Worm (Caenorhabditis elegans) whole organism, L3 larva: Measurements from ENCODE around the gene timp-1.
A peak's percentile ranks its signal among the peaks of the same experiment; 100 is the strongest.

ENCODE experiments used
- R02D3.7 ChIP-seq: fragments of 150-350 bp; optimal IDR thresholded peaks from 2 replicates; lab custom pipeline; 2014; ENCODE audit warnings: missing biosample characterization, missing genetic modification characterization
- ZK546.5 ChIP-seq: sonication (generic microtip); optimal IDR thresholded peaks from 2 replicates; lab custom pipeline; 2017; ENCODE audit warnings: missing biosample characterization, missing genetic modification characterization
- aly-2 ChIP-seq: fragments of 150-350 bp; optimal IDR thresholded peaks from 2 replicates; lab custom pipeline; 2014; ENCODE audit warnings: missing biosample characterization, missing genetic modification characterization
- ama-1 ChIP-seq: fragments of 150-350 bp; optimal IDR thresholded peaks from 2 replicates; lab custom pipeline; 2018
- ceh-16 ChIP-seq: sonication (generic microtip); optimal IDR thresholded peaks from 2 replicates; lab custom pipeline; 2017; ENCODE audit warnings: missing biosample characterization, missing genetic modification characterization
- ceh-28 ChIP-seq: fragments of 150-350 bp; optimal IDR thresholded peaks from 2 replicates; lab custom pipeline; 2014; ENCODE audit warnings: missing biosample characterization, missing genetic modification reagents, missing genetic modification characterization
- ceh-82 ChIP-seq: fragments of 150-350 bp; optimal IDR thresholded peaks from 2 replicates; lab custom pipeline; 2014; ENCODE audit warnings: missing biosample characterization, missing genetic modification characterization
- daf-12 ChIP-seq: fragments of 150-350 bp; optimal IDR thresholded peaks from 2 replicates; lab custom pipeline; 2014; ENCODE audit warnings: missing biosample characterization, missing genetic modification reagents, missing genetic modification characterization
- egl-27 ChIP-seq: sonication (generic microtip); optimal IDR thresholded peaks from 4 replicates; lab custom pipeline; 2017; ENCODE audit warnings: missing biosample characterization, missing genetic modification reagents, missing genetic modification characterization
- egl-5 ChIP-seq: fragments of 150-350 bp; optimal IDR thresholded peaks from 2 replicates; lab custom pipeline; 2017; ENCODE audit warnings: missing biosample characterization, missing genetic modification reagents, missing genetic modification characterization, inconsistent platforms
- elt-1 ChIP-seq: fragments of 150-350 bp; optimal IDR thresholded peaks from 2 replicates; lab custom pipeline; 2014; ENCODE audit warnings: missing biosample characterization, missing genetic modification characterization
- elt-3 ChIP-seq, 3 experiments: fragments of 150-350 bp in 1 of 3; sonication (generic microtip) in 2 of 3; optimal IDR thresholded peaks; 2 replicates in 2 of 3; 4 replicates in 1 of 3; lab custom pipeline; 2014 to 2017; ENCODE audit warnings: missing biosample characterization in 3 of 3, missing genetic modification characterization in 3 of 3
- fos-1 ChIP-seq: fragments of 150-350 bp; optimal IDR thresholded peaks from 2 replicates; lab custom pipeline; 2014; ENCODE audit warnings: missing biosample characterization, missing genetic modification characterization
- hmg-11 ChIP-seq: sonication (generic microtip); optimal IDR thresholded peaks from 2 replicates; lab custom pipeline; 2016; ENCODE audit warnings: missing genetic modification characterization, missing compliant biosample characterization
- lin-15B ChIP-seq: fragments of 150-350 bp; optimal IDR thresholded peaks from 2 replicates; lab custom pipeline; 2014; ENCODE audit warnings: missing biosample characterization, missing genetic modification characterization
- lsy-12 ChIP-seq: sonication (generic microtip); optimal IDR thresholded peaks from 2 replicates; lab custom pipeline; 2016; ENCODE audit warnings: mild to moderate bottlenecking, missing genetic modification characterization, missing compliant biosample characterization
- mdl-1 ChIP-seq: fragments of 150-350 bp; optimal IDR thresholded peaks from 2 replicates; lab custom pipeline; 2014; ENCODE audit warnings: missing biosample characterization, missing genetic modification characterization
- mml-1 ChIP-seq: fragments of 150-350 bp; sonication (generic microtip); optimal IDR thresholded peaks from 3 replicates; lab custom pipeline; 2014; ENCODE audit warnings: missing biosample characterization, missing genetic modification characterization
- nfya-1 ChIP-seq: sonication (generic microtip); optimal IDR thresholded peaks from 2 replicates; lab custom pipeline; 2017; ENCODE audit warnings: missing genetic modification characterization, mild to moderate bottlenecking, missing compliant biosample characterization, antibody characterized with exemption, moderate library complexity; ENCODE audit not compliant: insufficient read depth
- nhr-11 ChIP-seq: fragments of 150-350 bp; optimal IDR thresholded peaks from 2 replicates; lab custom pipeline; 2014; ENCODE audit warnings: missing biosample characterization, missing genetic modification characterization
- nhr-12 ChIP-seq: fragments of 150-350 bp; optimal IDR thresholded peaks from 2 replicates; lab custom pipeline; 2014; ENCODE audit warnings: missing biosample characterization, missing genetic modification characterization
- nhr-23 ChIP-seq: fragments of 150-350 bp; optimal IDR thresholded peaks from 2 replicates; lab custom pipeline; 2014; ENCODE audit warnings: missing biosample characterization, missing genetic modification reagents, missing genetic modification characterization
- nhr-28 ChIP-seq: fragments of 150-350 bp; optimal IDR thresholded peaks from 2 replicates; lab custom pipeline; 2014; ENCODE audit warnings: missing biosample characterization, missing genetic modification characterization
- nhr-43 ChIP-seq: sonication (generic microtip); optimal IDR thresholded peaks from 2 replicates; lab custom pipeline; 2016; ENCODE audit warnings: mild to moderate bottlenecking, missing genetic modification characterization, missing compliant biosample characterization; ENCODE audit not compliant: poor library complexity, severe bottlenecking
- nhr-67 ChIP-seq: fragments of 150-350 bp; optimal IDR thresholded peaks from 2 replicates; lab custom pipeline; 2014; ENCODE audit warnings: missing biosample characterization, missing genetic modification characterization
- nhr-76 ChIP-seq: fragments of 150-350 bp; sonication (generic microtip); optimal IDR thresholded peaks from 5 replicates; lab custom pipeline; 2014; ENCODE audit warnings: missing biosample characterization, missing genetic modification characterization
- pha-4 ChIP-seq: fragments of 150-350 bp; optimal IDR thresholded peaks from 2 replicates; lab custom pipeline; 2014; ENCODE audit warnings: missing biosample characterization, missing genetic modification reagents, missing genetic modification characterization
- pqm-1 ChIP-seq: fragments of 150-350 bp; optimal IDR thresholded peaks from 2 replicates; lab custom pipeline; 2017; ENCODE audit warnings: missing biosample characterization, missing genetic modification characterization, inconsistent platforms
- sea-2 ChIP-seq: fragments of 150-350 bp; sonication (generic microtip); optimal IDR thresholded peaks from 4 replicates; lab custom pipeline; 2014; ENCODE audit warnings: missing biosample characterization, missing genetic modification reagents, missing genetic modification characterization
- skn-1 ChIP-seq: fragments of 150-350 bp; optimal IDR thresholded peaks from 2 replicates; lab custom pipeline; 2014; ENCODE audit warnings: missing biosample characterization, missing genetic modification characterization
- snpc-4 ChIP-seq: fragments of 150-350 bp; optimal IDR thresholded peaks from 2 replicates; lab custom pipeline; 2014; ENCODE audit warnings: missing biosample characterization, missing genetic modification characterization
- tbx-2 ChIP-seq: sonication (generic microtip); optimal IDR thresholded peaks from 2 replicates; lab custom pipeline; 2016; ENCODE audit warnings: mild to moderate bottlenecking, missing genetic modification characterization, missing compliant biosample characterization
- unc-39 ChIP-seq: sonication (generic microtip); optimal IDR thresholded peaks from 4 replicates; lab custom pipeline; 2017; ENCODE audit warnings: missing biosample characterization, missing genetic modification characterization
- unc-62 ChIP-seq: fragments of 150-350 bp; sonication (generic microtip); optimal IDR thresholded peaks from 4 replicates; lab custom pipeline; 2014; ENCODE audit warnings: missing biosample characterization, missing genetic modification reagents, missing genetic modification characterization
- zag-1 ChIP-seq: fragments of 150-350 bp; optimal IDR thresholded peaks from 2 replicates; lab custom pipeline; 2014; ENCODE audit warnings: missing biosample characterization, missing genetic modification characterization
- ztf-4 ChIP-seq: fragments of 150-350 bp; optimal IDR thresholded peaks from 2 replicates; lab custom pipeline; 2014; ENCODE audit warnings: missing biosample characterization, missing genetic modification characterization

Gene timp-1

ce11 chrV:8247311-8248105 lies 40.5 kb downstream of the timp-1 start (continued):
- TF ChIP-seq nhr-67 (tag; lab: Kevin White, UChicago) (no peak), nfya-1 (tag; lab: Kevin White, UChicago) (peak; percentile 69), skn-1 (tag; lab: Kevin White, UChicago) (no peak), ZK546.5 (tag; lab: Kevin White, UChicago) (no peak), ceh-82 (tag; lab: Kevin White, UChicago) (peak; percentile 17), nhr-12 (no peak), mml-1 (no peak), ceh-16 (tag; lab: Kevin White, UChicago) (no peak), nhr-28 (tag; lab: Kevin White, UChicago) (no peak), unc-39 (no peak)

- TF ChIP-seq elt-1 (tag; lab: Kevin White, UChicago), result no peak
- no peak for TF ChIP-seq nhr-23 (tag; lab: Kevin White, UChicago)
- TF ChIP-seq sea-2 (GFP tag; lab: Kevin White, UChicago), result no peak
- no peak for TF ChIP-seq hmg-11 (tag; lab: Kevin White, UChicago)
- TF ChIP-seq ZK546.5 (tag; lab: Kevin White, UChicago), result no peak
- TF ChIP-seq snpc-4 (tag; lab: Kevin White, UChicago), result no peak
- TF ChIP-seq aly-2 (tag; lab: Kevin White, UChicago), result no peak
- no peak for TF ChIP-seq pqm-1 (tag; lab: Kevin White, UChicago)
- no peak for TF ChIP-seq zag-1 (tag; lab: Kevin White, UChicago)
- TF ChIP-seq nhr-76 (tag; lab: Kevin White, UChicago), result no peak
- TF ChIP-seq tbx-2 (tag; lab: Kevin White, UChicago), result no peak
- TF ChIP-seq ceh-28 (tag; lab: Kevin White, UChicago), result no peak
- no peak for TF ChIP-seq ama-1 (lab: Kevin White, UChicago)
- no peak for TF ChIP-seq R02D3.7
- TF ChIP-seq nhr-43 (tag; lab: Kevin White, UChicago), result no peak
- TF ChIP-seq egl-27, result no peak
- TF ChIP-seq lsy-12, result no peak
- no peak for TF ChIP-seq ztf-4
- no peak for TF ChIP-seq nhr-67 (tag; lab: Kevin White, UChicago)
- TF ChIP-seq egl-5 (tag; lab: Kevin White, UChicago), result no peak
These were observed 43.2 kb downstream of the timp-1 start, which contains the start of gene C16D9.6 for ce11 chrV:8250208-8250607. Gene C16D9.6 (minus strand): TSS chrV:8250308.

- no peak for TF ChIP-seq elt-1 (tag; lab: Kevin White, UChicago)
- no peak for TF ChIP-seq R02D3.7
- TF ChIP-seq unc-62 (GFP tag; lab: Kevin White, UChicago), result no peak
- TF ChIP-seq aly-2 (tag; lab: Kevin White, UChicago), result no peak
- no peak for TF ChIP-seq pha-4 (tag; lab: Kevin White, UChicago)
- no peak for TF ChIP-seq pqm-1 (tag; lab: Kevin White, UChicago)
- TF ChIP-seq nhr-43 (tag; lab: Kevin White, UChicago), result no peak
- TF ChIP-seq tbx-2 (tag; lab: Kevin White, UChicago), result no peak
- no peak for TF ChIP-seq hmg-11 (tag; lab: Kevin White, UChicago)
- TF ChIP-seq mml-1, result no peak
- no peak for TF ChIP-seq fos-1 (tag; lab: Kevin White, UChicago)
- TF ChIP-seq snpc-4 (tag; lab: Kevin White, UChicago), result no peak
- TF ChIP-seq nhr-11 (tag; lab: Kevin White, UChicago), result no peak
- no peak for TF ChIP-seq daf-12 (tag; lab: Kevin White, UChicago)
- no peak for TF ChIP-seq egl-5 (tag; lab: Kevin White, UChicago)
These were observed 44.0 kb downstream of the timp-1 start for ce11 chrV:8251075-8251474.

ce11 chrV:8252532-8252931 lies 45.5 kb downstream of the timp-1 start:
- TF ChIP-seq egl-5 (tag; lab: Kevin White, UChicago), result peak; percentile 47
- no peak for TF ChIP-seq nhr-11 (tag; lab: Kevin White, UChicago)

ce11 chrV:8253946-8254345 lies 46.9 kb downstream of the timp-1 start:
- TF ChIP-seq lin-15B (no peak), mdl-1 (tag; lab: Kevin White, UChicago) (no peak), ZK546.5 (tag; lab: Kevin White, UChicago) (no peak), zag-1 (tag; lab: Kevin White, UChicago) (no peak), elt-3 (tag; optimal IDR thresholded peaks at IDR 0.05; lab: Kevin White, UChicago) (no peak)
